Fruit fly (Drosophila melanogaster) whole organism, embryonic: ENCODE results near the gene Tbcc.

Experiments
- C15 ChIP-seq: fragments of 200-800 bp; sonication (Bioruptor generic); IDR thresholded peaks from 3 replicates; pipeline ENCODE4 v1.3.6; 2022; ENCODE audit warnings: missing biosample characterization, missing genetic modification characterization
- CG10147 ChIP-seq: fragments of 200-800 bp; sonication (Bioruptor generic); optimal IDR thresholded peaks from 2 replicates; lab custom pipeline; 2019; ENCODE audit warnings: missing biosample characterization, mild to moderate bottlenecking, missing genetic modification characterization, moderate library complexity
- CG10543 ChIP-seq: fragments of 200-800 bp; sonication (Bioruptor generic); optimal IDR thresholded peaks from 3 replicates; lab custom pipeline; 2017; ENCODE audit warnings: missing biosample characterization, mild to moderate bottlenecking, missing genetic modification characterization, moderate library complexity
- CG12391 ChIP-seq: fragments of 200-800 bp; sonication (Bioruptor generic); optimal IDR thresholded peaks from 3 replicates; lab custom pipeline; 2018; ENCODE audit warnings: missing biosample characterization, mild to moderate bottlenecking, missing genetic modification characterization, moderate library complexity
- CG12659 ChIP-seq: fragments of 200-800 bp; sonication (Bioruptor generic); optimal IDR thresholded peaks from 3 replicates; lab custom pipeline; 2017; ENCODE audit warnings: mild to moderate bottlenecking, missing biosample characterization, missing genetic modification reagents, missing genetic modification characterization
- CG13287 ChIP-seq: fragments of 200-800 bp; sonication (Bioruptor generic); IDR thresholded peaks from 2 replicates; pipeline ENCODE4 v1.3.6; 2022; ENCODE audit warnings: missing biosample characterization, missing genetic modification characterization; ENCODE audit not compliant: partially characterized antibody
- CG13624 ChIP-seq: fragments of 200-800 bp; sonication (Bioruptor generic); optimal IDR thresholded peaks from 2 replicates; lab custom pipeline; 2016; ENCODE audit warnings: missing biosample characterization, missing genetic modification characterization
- CG14965 ChIP-seq: fragments of 200-800 bp; sonication (Bioruptor generic); optimal IDR thresholded peaks from 2 replicates; lab custom pipeline; 2016; ENCODE audit warnings: missing biosample characterization, missing genetic modification characterization, borderline replicate concordance
- CG17912 ChIP-seq: fragments of 200-800 bp; sonication (Bioruptor generic); optimal IDR thresholded peaks from 2 replicates; lab custom pipeline; 2018; ENCODE audit warnings: missing biosample characterization, mild to moderate bottlenecking, missing genetic modification characterization
- CG18764 ChIP-seq: fragments of 200-800 bp; sonication (Bioruptor generic); optimal IDR thresholded peaks from 3 replicates; lab custom pipeline; 2016; ENCODE audit warnings: missing biosample characterization, missing genetic modification characterization
- CG2712 ChIP-seq: fragments of 200-800 bp; optimal IDR thresholded peaks from 3 replicates; lab custom pipeline; 2019; ENCODE audit warnings: missing biosample characterization, mild to moderate bottlenecking, missing genetic modification characterization, moderate library complexity
- CG2875 ChIP-seq: fragments of 200-800 bp; sonication (Bioruptor generic); optimal IDR thresholded peaks from 2 replicates; lab custom pipeline; 2017; ENCODE audit warnings: missing biosample characterization, mild to moderate bottlenecking, missing genetic modification characterization, missing genetic modification reagents
- CG3726 ChIP-seq: fragments of 200-800 bp; sonication (Bioruptor generic); IDR thresholded peaks from 3 replicates; pipeline ENCODE4, ENCODE4 v1.3.6; 2022; ENCODE audit warnings: missing biosample characterization, missing genetic modification characterization
- CG6683 ChIP-seq: fragments of 200-800 bp; sonication (Bioruptor generic); optimal IDR thresholded peaks from 2 replicates; lab custom pipeline; 2017; ENCODE audit warnings: missing biosample characterization, mild to moderate bottlenecking, missing genetic modification characterization, missing genetic modification reagents
- CG7745 ChIP-seq: fragments of 200-800 bp; sonication (Bioruptor generic); optimal IDR thresholded peaks from 2 replicates; lab custom pipeline; 2018; ENCODE audit warnings: missing biosample characterization, mild to moderate bottlenecking, missing genetic modification characterization, moderate library complexity
- CG7786 ChIP-seq: fragments of 200-800 bp; sonication (Bioruptor generic); optimal IDR thresholded peaks from 2 replicates; lab custom pipeline; 2016; ENCODE audit warnings: missing biosample characterization, missing genetic modification characterization
- CG8359 ChIP-seq: fragments of 200-800 bp; sonication (Bioruptor generic); optimal IDR thresholded peaks from 2 replicates; lab custom pipeline; 2017; ENCODE audit warnings: missing biosample characterization, mild to moderate bottlenecking, missing genetic modification characterization, borderline replicate concordance
- CG9215 ChIP-seq: fragments of 200-800 bp; sonication (Bioruptor generic); IDR thresholded peaks from 2 replicates; pipeline ENCODE4 v1.3.6; 2022; ENCODE audit warnings: missing biosample characterization, missing genetic modification characterization
- CG9797 ChIP-seq: fragments of 200-800 bp; sonication (Bioruptor generic); optimal IDR thresholded peaks from 3 replicates; lab custom pipeline; 2018; ENCODE audit warnings: missing biosample characterization, mild to moderate bottlenecking, missing genetic modification characterization
- CkIIα-i1 ChIP-seq: fragments of 200-800 bp; sonication (Bioruptor generic); IDR thresholded peaks from 2 replicates; pipeline ENCODE4 v1.3.6; 2022; ENCODE audit warnings: missing biosample characterization, missing genetic modification characterization
- Doc2 ChIP-seq: fragments of 200-800 bp; sonication (Bioruptor generic); IDR thresholded peaks from 2 replicates; pipeline ENCODE4 v1.3.6; 2022; ENCODE audit warnings: missing biosample characterization, missing genetic modification characterization
- Drgx ChIP-seq: fragments of 200-800 bp; sonication (Bioruptor generic); IDR thresholded peaks from 2 replicates; pipeline ENCODE4 v1.3.6; 2022; ENCODE audit warnings: missing biosample characterization, missing genetic modification characterization
- Fer1 ChIP-seq: fragments of 200-800 bp; sonication (Bioruptor generic); optimal IDR thresholded peaks from 2 replicates; lab custom pipeline; 2017; ENCODE audit warnings: missing biosample characterization, mild to moderate bottlenecking, missing genetic modification characterization
- Fer3 ChIP-seq: fragments of 200-800 bp; sonication (Bioruptor generic); optimal IDR thresholded peaks from 2 replicates; lab custom pipeline; 2018; ENCODE audit warnings: missing biosample characterization, mild to moderate bottlenecking, missing genetic modification characterization, moderate library complexity
- GATAe ChIP-seq: fragments of 200-800 bp; sonication (Bioruptor generic); conservative IDR thresholded peaks from 2 replicates; pipeline ENCODE4 v1.3.6; 2022; ENCODE audit warnings: missing biosample characterization, missing genetic modification characterization
- HmgD ChIP-seq: fragments of 200-800 bp; sonication (Bioruptor generic); optimal IDR thresholded peaks from 3 replicates; lab custom pipeline; 2016; ENCODE audit warnings: missing biosample characterization, missing genetic modification characterization
- Hr78 ChIP-seq, 2 experiments: fragments of 200-800 bp in 1 of 2; fragments of >200 bp in 1 of 2; sonication (Bioruptor generic) in 1 of 2; optimal IDR thresholded peaks; 2 replicates each; lab custom pipeline; 2017 to 2019; ENCODE audit warnings: missing biosample characterization in 2 of 2, missing genetic modification characterization in 2 of 2, mild to moderate bottlenecking in 1 of 2, moderate library complexity in 1 of 2
- Hsf ChIP-seq: fragments of 200-800 bp; sonication (Bioruptor generic); optimal IDR thresholded peaks from 3 replicates; lab custom pipeline; 2016; ENCODE audit warnings: missing biosample characterization, missing genetic modification characterization
- Kr ChIP-seq: fragments of 200-800 bp; sonication (Bioruptor generic); optimal IDR thresholded peaks from 2 replicates; lab custom pipeline; 2017; ENCODE audit warnings: missing biosample characterization, mild to moderate bottlenecking, missing genetic modification characterization
- Lhr ChIP-seq: fragments of 200-800 bp; sonication (Bioruptor generic); optimal IDR thresholded peaks from 3 replicates; lab custom pipeline; 2017; ENCODE audit warnings: mild to moderate bottlenecking, missing biosample characterization, missing genetic modification reagents, missing genetic modification characterization
- Lim3 ChIP-seq: fragments of 200-800 bp; sonication (Bioruptor generic); IDR thresholded peaks from 2 replicates; pipeline ENCODE4 v1.3.6; 2022; ENCODE audit warnings: missing biosample characterization, missing genetic modification characterization
- NC2α ChIP-seq: fragments of 200-800 bp; sonication (Bioruptor generic); optimal IDR thresholded peaks from 2 replicates; lab custom pipeline; 2016; ENCODE audit warnings: missing biosample characterization, missing genetic modification characterization
- NC2β ChIP-seq: fragments of 200-800 bp; sonication (Bioruptor generic); optimal IDR thresholded peaks from 2 replicates; lab custom pipeline; 2016; ENCODE audit warnings: missing biosample characterization, missing genetic modification characterization
- Ravus ChIP-seq: fragments of 200-800 bp; sonication (Bioruptor generic); IDR thresholded peaks from 2 replicates; pipeline ENCODE4 v1.3.6; 2022; ENCODE audit warnings: missing biosample characterization, missing genetic modification characterization
- Side ChIP-seq: fragments of 200-800 bp; sonication (Bioruptor generic); optimal IDR thresholded peaks from 2 replicates; lab custom pipeline; 2016; ENCODE audit warnings: missing biosample characterization, missing genetic modification characterization
- Sox100B ChIP-seq: fragments of 200-800 bp; sonication (Bioruptor generic); optimal IDR thresholded peaks from 3 replicates; lab custom pipeline; 2018; ENCODE audit warnings: missing biosample characterization, mild to moderate bottlenecking, missing genetic modification characterization
- aop ChIP-seq: fragments of 200-800 bp; sonication (Bioruptor generic); IDR thresholded peaks from 2 replicates; pipeline ENCODE4 v1.3.6; 2022; ENCODE audit warnings: missing biosample characterization, missing genetic modification characterization
- corto ChIP-seq: fragments of 200-800 bp; sonication (Bioruptor generic); optimal IDR thresholded peaks from 2 replicates; lab custom pipeline; 2016; ENCODE audit warnings: missing biosample characterization, mild to moderate bottlenecking, missing genetic modification characterization, moderate library complexity
- crp ChIP-seq, 2 experiments: fragments of 200-800 bp; sonication (Bioruptor generic); optimal IDR thresholded peaks; 2 replicates in 1 of 2; 3 replicates in 1 of 2; lab custom pipeline; 2017; ENCODE audit warnings: missing biosample characterization in 2 of 2, missing genetic modification characterization in 2 of 2, mild to moderate bottlenecking in 1 of 2, moderate library complexity in 1 of 2
- en ChIP-seq: fragments of 200-800 bp; sonication (Bioruptor generic); optimal IDR thresholded peaks from 2 replicates; lab custom pipeline; 2016; ENCODE audit warnings: missing biosample characterization, missing genetic modification characterization
- fru ChIP-seq: fragments of >200 bp; optimal IDR thresholded peaks from 2 replicates; lab custom pipeline; 2017
- lmd ChIP-seq: fragments of 200-800 bp; sonication (Bioruptor generic); IDR thresholded peaks from 2 replicates; pipeline ENCODE4 v1.3.6; 2022; ENCODE audit warnings: missing biosample characterization, missing genetic modification characterization
- nom ChIP-seq: fragments of 200-800 bp; sonication (Bioruptor generic); optimal IDR thresholded peaks from 2 replicates; lab custom pipeline; 2017; ENCODE audit warnings: missing biosample characterization, missing genetic modification characterization, mild to moderate bottlenecking, moderate library complexity, missing genetic modification reagents
- peb ChIP-seq: fragments of 200-800 bp; sonication (Bioruptor generic); IDR thresholded peaks from 2 replicates; pipeline ENCODE4 v1.3.6; 2022; ENCODE audit warnings: missing biosample characterization, missing genetic modification characterization
- pnt ChIP-seq: fragments of 200-800 bp; sonication (Bioruptor generic); optimal IDR thresholded peaks from 3 replicates; lab custom pipeline; 2016; ENCODE audit warnings: missing biosample characterization, missing genetic modification characterization
- schlank ChIP-seq: fragments of 200-800 bp; sonication (Bioruptor generic); optimal IDR thresholded peaks from 2 replicates; lab custom pipeline; 2018; ENCODE audit warnings: missing biosample characterization, mild to moderate bottlenecking, missing genetic modification characterization
- scrt ChIP-seq: fragments of 200-800 bp; sonication (Bioruptor generic); optimal IDR thresholded peaks from 2 replicates; lab custom pipeline; 2018; ENCODE audit warnings: missing biosample characterization, mild to moderate bottlenecking, missing genetic modification characterization, moderate library complexity
- sens ChIP-seq: fragments of 200-800 bp; sonication (Bioruptor generic); peaks from one replicate; lab custom pipeline; 2016; ENCODE audit warnings: missing biosample characterization, missing genetic modification characterization
- sima ChIP-seq: fragments of 200-800 bp; sonication (Bioruptor generic); optimal IDR thresholded peaks from 2 replicates; lab custom pipeline; 2016; ENCODE audit warnings: missing biosample characterization, missing genetic modification characterization
- slp2 ChIP-seq: fragments of 200-800 bp; sonication (Bioruptor generic); optimal IDR thresholded peaks from 2 replicates; lab custom pipeline; 2016; ENCODE audit warnings: missing biosample characterization, missing genetic modification characterization
- ttk ChIP-seq: fragments of 200-800 bp; sonication (Bioruptor generic); IDR thresholded peaks from 2 replicates; pipeline ENCODE4 v2.1.2; 2022; ENCODE audit warnings: missing biosample characterization, missing genetic modification characterization
- zfh1 ChIP-seq: fragments of 200-800 bp; sonication (Bioruptor generic); IDR thresholded peaks from 3 replicates; pipeline ENCODE4 v1.3.6; 2022; ENCODE audit warnings: missing biosample characterization, missing genetic modification characterization

The Tbcc gene

dm6 chr2L:4222921-4223279, 35.3 kb upstream of the Tbcc start (continued):
- TF ChIP-seq peb (GFP tag; lab: Robert Waterston, UW) = no peak
- TF ChIP-seq Fer3 (tag; lab: Kevin White, UChicago) = peak; percentile 32
- no peak for TF ChIP-seq CG6683 (GFP tag; lab: Kevin White, UChicago)
- TF ChIP-seq corto = peak; percentile 56
- TF ChIP-seq CG9797 (GFP tag; lab: Kevin White, UChicago) = no peak
- TF ChIP-seq Fer1 (GFP tag; lab: Kevin White, UChicago) = peak; percentile 11
- no peak for TF ChIP-seq en (GFP tag; lab: Kevin White, UChicago)
- no peak for TF ChIP-seq Lhr (GFP tag; lab: Kevin White, UChicago)
- TF ChIP-seq ttk (GFP tag; lab: Robert Waterston, UW) = no peak
- peak; percentile 44 for TF ChIP-seq Kr
- TF ChIP-seq nom (GFP tag; lab: Kevin White, UChicago) = peak; percentile 85
- TF ChIP-seq fru (lab: Kevin White, UChicago) = no peak
- no peak for TF ChIP-seq Hr78 (GFP tag; optimal IDR thresholded peaks at IDR 0.05; lab: Kevin White, UChicago)
- peak; percentile 68 for TF ChIP-seq sens (GFP tag; lab: Kevin White, UChicago)
- peak; percentile 39 for TF ChIP-seq CG8359
- no peak for TF ChIP-seq HmgD (GFP tag; lab: Kevin White, UChicago)
- TF ChIP-seq CG9215 (GFP tag; lab: Robert Waterston, UW) = peak; percentile 19; the same call in 1 of the 2 replicates
- TF ChIP-seq CG10147 (GFP tag; lab: Kevin White, UChicago) = peak; percentile 46
- TF ChIP-seq Side (GFP tag; lab: Kevin White, UChicago) = no peak
- no peak for TF ChIP-seq CG7745
- peak; percentile 39 for TF ChIP-seq CG12659 (GFP tag; lab: Kevin White, UChicago)
- TF ChIP-seq Drgx (GFP tag; lab: Robert Waterston, UW) = peak; percentile 46; the same call in 1 of the 2 replicates
- TF ChIP-seq Hsf = peak; percentile 18
- no peak for TF ChIP-seq slp2
- TF ChIP-seq CG2712 (tag; lab: Kevin White, UChicago) = peak; percentile 91
- TF ChIP-seq CkIIα-i1 (GFP tag; lab: Robert Waterston, UW) = no peak
- no peak for TF ChIP-seq CG7786 (GFP tag; lab: Kevin White, UChicago)
- no peak for TF ChIP-seq CG3726
- peak; percentile 36 for TF ChIP-seq CG18764 (GFP tag; lab: Kevin White, UChicago)
- TF ChIP-seq NC2α (GFP tag; lab: Kevin White, UChicago) = no peak
- no peak for TF ChIP-seq CG10543 (GFP tag; lab: Kevin White, UChicago)
- no peak for TF ChIP-seq Doc2 (GFP tag; lab: Robert Waterston, UW)
- TF ChIP-seq Lim3 (GFP tag; lab: Robert Waterston, UW) = no peak
- TF ChIP-seq CG2875 (GFP tag; lab: Kevin White, UChicago) = peak; percentile 49
- TF ChIP-seq NC2β (GFP tag; lab: Kevin White, UChicago) = no peak
- TF ChIP-seq Ravus = no peak; the same call in 1 of the 2 replicates
- TF ChIP-seq schlank (tag; lab: Kevin White, UChicago) = no peak
- no peak for TF ChIP-seq aop (GFP tag; lab: Robert Waterston, UW)
- no peak for TF ChIP-seq pnt
- peak; percentile 78 for TF ChIP-seq CG12391 (tag; lab: Kevin White, UChicago)
- peak; percentile 37 for TF ChIP-seq Sox100B (GFP tag; lab: Kevin White, UChicago)
- TF ChIP-seq zfh1 = peak; percentile 81
- TF ChIP-seq CG13624 = no peak
- TF ChIP-seq CG13287 (GFP tag; lab: Robert Waterston, UW) = no peak
- TF ChIP-seq C15 (GFP tag; lab: Robert Waterston, UW) = no peak
- TF ChIP-seq CG14965 (GFP tag; lab: Kevin White, UChicago) = no peak
- TF ChIP-seq scrt (GFP tag; lab: Kevin White, UChicago) = peak; percentile 40
- no peak for TF ChIP-seq CG17912
- peak; percentile 57 for TF ChIP-seq lmd
- TF ChIP-seq crp (GFP tag; optimal IDR thresholded peaks at IDR 0.05; lab: Kevin White, UChicago) = no peak
- TF ChIP-seq sima (GFP tag; lab: Kevin White, UChicago) = no peak
- TF ChIP-seq GATAe (GFP tag; lab: Robert Waterston, UW) = no peak
